Worm (Caenorhabditis elegans): Measurements from ENCODE around the gene M117.3.

DNA sequence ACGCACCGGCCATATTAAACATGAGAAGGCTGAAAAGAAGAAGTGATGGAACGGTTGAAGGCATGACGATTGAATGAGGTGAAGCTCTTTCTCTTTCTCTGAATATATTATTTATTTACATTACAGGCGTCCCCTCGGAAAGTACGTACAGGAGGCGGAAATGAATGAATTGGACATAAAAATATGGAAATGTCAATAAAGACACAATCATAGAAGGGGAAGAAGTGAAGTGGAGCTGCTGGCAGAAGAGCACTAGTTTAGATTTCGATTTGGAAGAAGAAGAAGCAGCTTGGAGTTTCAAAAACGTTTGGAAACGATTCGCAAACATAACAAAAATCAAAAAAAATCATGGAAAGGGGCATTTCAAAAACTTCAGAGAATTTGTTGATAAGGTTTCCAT lies 18.0 kb upstream of the M117.3 start, which contains the start of gene H01G02.1:
- TF ChIP-seq W03F9.2 (tag; optimal IDR thresholded peaks at IDR 0.05) (no peak), him-1 (tag; optimal IDR thresholded peaks at IDR 0.05) (no peak)
